Worm (Caenorhabditis elegans) whole organism, L4 larva: ENCODE results near the gene T04A8.13.
"Not testable (repeated sequence)": the region's sequence is repeated elsewhere in the genome, so short reads cannot be mapped to it uniquely, and the experiment has no call there.

Experiments
- daf-12 ChIP-seq: fragments of 150-350 bp; optimal IDR thresholded peaks from 2 replicates; lab custom pipeline; 2014; ENCODE audit warnings: missing biosample characterization, missing genetic modification reagents, missing genetic modification characterization
- dmd-9 ChIP-seq: fragments of 200-800 bp; sonication (Bioruptor generic); IDR thresholded peaks from 2 replicates; pipeline ENCODE4 v1.3.6; 2022; ENCODE audit warnings: missing genetic modification reagents, missing genetic modification characterization, missing compliant biosample characterization
- fkh-10 ChIP-seq: fragments of 150-350 bp; optimal IDR thresholded peaks from 2 replicates; lab custom pipeline; 2014; ENCODE audit warnings: missing biosample characterization, missing genetic modification reagents, missing genetic modification characterization
- hlh-30 ChIP-seq: sonication (generic microtip); optimal IDR thresholded peaks from 2 replicates; lab custom pipeline; 2017; ENCODE audit warnings: antibody characterized with exemption, mild to moderate bottlenecking, missing genetic modification characterization, missing compliant biosample characterization; ENCODE audit not compliant: insufficient read depth
- lin-15B ChIP-seq: fragments of 150-350 bp; sonication (generic microtip); optimal IDR thresholded peaks from 3 replicates; lab custom pipeline; 2014; ENCODE audit warnings: missing biosample characterization, missing genetic modification characterization
- lsy-2 ChIP-seq, 2 experiments: fragments of 150-350 bp in 1 of 2; sonication (generic microtip) in 1 of 2; optimal IDR thresholded peaks; 2 replicates each; lab custom pipeline; 2014 to 2017; ENCODE audit warnings: missing biosample characterization in 2 of 2, missing genetic modification characterization in 2 of 2
- mxl-2 ChIP-seq: fragments of 200-800 bp; sonication (Bioruptor generic); conservative IDR thresholded peaks from 2 replicates; pipeline ENCODE4 v1.3.6; 2022; ENCODE audit warnings: missing genetic modification reagents, missing genetic modification characterization, missing compliant biosample characterization
- nhr-237 ChIP-seq: sonication (generic microtip); optimal IDR thresholded peaks from 2 replicates; lab custom pipeline; 2017; ENCODE audit warnings: missing biosample characterization, missing genetic modification characterization
- pha-4 ChIP-seq, 2 experiments: fragments of 150-350 bp in 1 of 2; fragments of 200-800 bp in 1 of 2; sonication (Bioruptor generic) in 1 of 2; IDR thresholded peaks in 1 of 2; optimal IDR thresholded peaks in 1 of 2; 2 replicates each; pipeline versions ENCODE4 v1.3.6 to Lab custom; 2014 to 2022; ENCODE audit warnings: missing genetic modification characterization in 2 of 2, missing genetic modification reagents in 2 of 2, missing biosample characterization in 1 of 2, missing compliant biosample characterization in 1 of 2
- skn-1 ChIP-seq: fragments of 150-350 bp; optimal IDR thresholded peaks from 2 replicates; lab custom pipeline; 2014; ENCODE audit warnings: missing biosample characterization, missing genetic modification characterization
- ztf-11 ChIP-seq: fragments of 150-350 bp; optimal IDR thresholded peaks from 2 replicates; lab custom pipeline; 2014; ENCODE audit warnings: missing biosample characterization, missing genetic modification characterization

ce11 chrIII:4742620-4743019 lies 35.8 kb downstream of the T04A8.13 start, which contains the start of gene twk-6:
- not testable (repeated sequence) for TF ChIP-seq dmd-9 (GFP tag; lab: Robert Waterston, UW); pha-4 (GFP tag; IDR thresholded peaks at IDR 0.05; lab: Robert Waterston, UW); pha-4 (tag; optimal IDR thresholded peaks at IDR 0.05; lab: Kevin White, UChicago); mxl-2; ztf-11; fkh-10 (GFP tag; lab: Kevin White, UChicago); skn-1 (tag; lab: Kevin White, UChicago); hlh-30; daf-12 (tag; lab: Kevin White, UChicago); lin-15B (tag; lab: Kevin White, UChicago); nhr-237 (tag; lab: Kevin White, UChicago); lsy-2 (tag; optimal IDR thresholded peaks at IDR 0.05; lab: Kevin White, UChicago)
